Fruit fly (Drosophila melanogaster): Measurements from ENCODE around the gene ND-B17.

- TF ChIP-seq psq (GFP tag; optimal IDR thresholded peaks at IDR 0.05) (peak; percentile 97), fru (GFP tag; optimal IDR thresholded peaks at IDR 0.05) (no peak), br (GFP tag; optimal IDR thresholded peaks at IDR 0.05) (no peak), Dif (GFP tag; optimal IDR thresholded peaks at IDR 0.05; ENCODE audit: partially characterized antibody) (peak; percentile 75), foxo (GFP tag; optimal IDR thresholded peaks at IDR 0.05) (no peak), brk (GFP tag; optimal IDR thresholded peaks at IDR 0.05) (peak; percentile 2)
Observed at dm6 chr2L:15745036-15745854, 5.6 kb downstream of the ND-B17 start.

Measured in whole organism, wandering third instar larva.